Fruit fly (Drosophila melanogaster) whole organism, embryonic: ENCODE data around the gene Or22b.

Experiments
- C15 ChIP-seq: fragments of 200-800 bp; sonication (Bioruptor generic); IDR thresholded peaks from 3 replicates; pipeline ENCODE4 v1.3.6; 2022; ENCODE audit warnings: missing biosample characterization, missing genetic modification characterization
- CG10431 ChIP-seq: fragments of 200-800 bp; sonication (Bioruptor generic); optimal IDR thresholded peaks from 3 replicates; lab custom pipeline; 2018; ENCODE audit warnings: missing biosample characterization, mild to moderate bottlenecking, missing genetic modification characterization
- CG11560 ChIP-seq: fragments of 200-800 bp; sonication (Bioruptor generic); IDR thresholded peaks from 3 replicates; pipeline ENCODE4 v1.3.6; 2022; ENCODE audit warnings: missing biosample characterization, missing genetic modification characterization
- CG12942 ChIP-seq: fragments of 200-800 bp; sonication (Bioruptor generic); optimal IDR thresholded peaks from 3 replicates; lab custom pipeline; 2016; ENCODE audit warnings: missing biosample characterization, missing genetic modification characterization
- CG14860 ChIP-seq: fragments of 200-800 bp; sonication (Bioruptor generic); IDR thresholded peaks from 3 replicates; pipeline ENCODE4 v1.3.6; 2022; ENCODE audit warnings: missing biosample characterization, missing genetic modification characterization; ENCODE audit not compliant: partially characterized antibody
- CG15514 ChIP-seq: fragments of 200-800 bp; sonication (Bioruptor generic); optimal IDR thresholded peaks from 3 replicates; lab custom pipeline; 2017; ENCODE audit warnings: missing biosample characterization, missing genetic modification characterization, mild to moderate bottlenecking, moderate library complexity, missing genetic modification reagents
- CG16815 ChIP-seq: fragments of 200-800 bp; sonication (Bioruptor generic); optimal IDR thresholded peaks from 3 replicates; lab custom pipeline; 2017; ENCODE audit warnings: missing biosample characterization, mild to moderate bottlenecking, missing genetic modification characterization
- CG17612 ChIP-seq: fragments of 200-800 bp; sonication (Bioruptor generic); IDR thresholded peaks from 2 replicates; pipeline ENCODE4 v1.3.6; 2022; ENCODE audit warnings: missing biosample characterization, missing genetic modification characterization
- CG18011 ChIP-seq: fragments of 200-800 bp; sonication (Bioruptor generic); optimal IDR thresholded peaks from 2 replicates; lab custom pipeline; 2017; ENCODE audit warnings: missing biosample characterization, missing genetic modification characterization, mild to moderate bottlenecking, moderate library complexity, missing genotype
- CG2116 ChIP-seq: fragments of 200-800 bp; sonication (Bioruptor generic); optimal IDR thresholded peaks from 3 replicates; lab custom pipeline; 2018; ENCODE audit warnings: missing biosample characterization, mild to moderate bottlenecking, missing genetic modification characterization
- CG33557 ChIP-seq: fragments of 200-800 bp; sonication (Bioruptor generic); optimal IDR thresholded peaks from 2 replicates; lab custom pipeline; 2019; ENCODE audit warnings: missing biosample characterization, mild to moderate bottlenecking, missing genetic modification characterization, moderate library complexity
- CG3995 ChIP-seq: fragments of 200-800 bp; sonication (Bioruptor generic); optimal IDR thresholded peaks from 3 replicates; lab custom pipeline; 2016; ENCODE audit warnings: missing biosample characterization, missing genetic modification characterization
- CG4360 ChIP-seq: fragments of 200-800 bp; sonication (Bioruptor generic); IDR thresholded peaks from 2 replicates; pipeline ENCODE4 v1.3.6; 2022; ENCODE audit warnings: missing biosample characterization, missing genetic modification characterization
- CG6175 ChIP-seq: fragments of 200-800 bp; sonication (Bioruptor generic); IDR thresholded peaks from 3 replicates; pipeline ENCODE4 v1.3.6; 2022; ENCODE audit warnings: missing biosample characterization, missing genetic modification characterization
- CG6791 ChIP-seq: fragments of 200-800 bp; sonication (Bioruptor generic); IDR thresholded peaks from 3 replicates; pipeline ENCODE4 v1.3.6; 2022; ENCODE audit warnings: missing biosample characterization, missing genetic modification characterization; ENCODE audit not compliant: partially characterized antibody
- CG7556 ChIP-seq: fragments of 200-800 bp; sonication (Bioruptor generic); optimal IDR thresholded peaks from 2 replicates; lab custom pipeline; 2017; ENCODE audit warnings: missing biosample characterization, mild to moderate bottlenecking, missing genetic modification characterization
- CG7839 ChIP-seq: fragments of 200-800 bp; sonication (Bioruptor generic); optimal IDR thresholded peaks from 3 replicates; lab custom pipeline; 2018; ENCODE audit warnings: missing biosample characterization, mild to moderate bottlenecking, missing genetic modification characterization, moderate library complexity
- CG9609 ChIP-seq: fragments of 200-800 bp; sonication (Bioruptor generic); optimal IDR thresholded peaks from 3 replicates; lab custom pipeline; 2016; ENCODE audit warnings: missing biosample characterization, missing genetic modification characterization
- Camta ChIP-seq: fragments of 200-800 bp; sonication (Bioruptor generic); optimal IDR thresholded peaks from 2 replicates; lab custom pipeline; 2016; ENCODE audit warnings: missing biosample characterization, missing genetic modification characterization
- Ets65A ChIP-seq: fragments of 200-800 bp; sonication (Bioruptor generic); peaks from one replicate; lab custom pipeline; 2016; ENCODE audit warnings: missing biosample characterization, missing genetic modification characterization
- Ets97D ChIP-seq: fragments of 200-800 bp; sonication (Bioruptor generic); optimal IDR thresholded peaks from 3 replicates; lab custom pipeline; 2016; ENCODE audit warnings: missing biosample characterization, missing genetic modification characterization
- H2.0 ChIP-seq: fragments of 200-800 bp; sonication (Bioruptor generic); IDR thresholded peaks from 2 replicates; pipeline ENCODE4 v1.3.6; 2022; ENCODE audit warnings: missing biosample characterization, missing genetic modification characterization
- Hmr ChIP-seq: fragments of 200-800 bp; sonication (Bioruptor generic); optimal IDR thresholded peaks from 3 replicates; lab custom pipeline; 2017; ENCODE audit warnings: mild to moderate bottlenecking, missing biosample characterization, missing genetic modification reagents, missing genetic modification characterization
- Hr78 ChIP-seq, 2 experiments: fragments of 200-800 bp in 1 of 2; fragments of >200 bp in 1 of 2; sonication (Bioruptor generic) in 1 of 2; optimal IDR thresholded peaks; 2 replicates each; lab custom pipeline; 2017 to 2019; ENCODE audit warnings: missing biosample characterization in 2 of 2, missing genetic modification characterization in 2 of 2, mild to moderate bottlenecking in 1 of 2, moderate library complexity in 1 of 2
- Scr ChIP-seq: fragments of 200-800 bp; sonication (Bioruptor generic); IDR thresholded peaks from 2 replicates; pipeline ENCODE4 v1.3.6; 2022; ENCODE audit warnings: missing biosample characterization, missing genetic modification characterization; ENCODE audit not compliant: partially characterized antibody
- Sin3A ChIP-seq: fragments of >200 bp; optimal IDR thresholded peaks from 2 replicates; lab custom pipeline; 2018
- Taf1 ChIP-seq: fragments of 200-800 bp; sonication (Bioruptor generic); IDR thresholded peaks from 2 replicates; pipeline ENCODE4 v1.3.6; 2022; ENCODE audit warnings: missing biosample characterization, missing genetic modification characterization
- amos ChIP-seq: fragments of 200-800 bp; sonication (Bioruptor generic); IDR thresholded peaks from 2 replicates; pipeline ENCODE4 v1.3.6; 2022; ENCODE audit warnings: missing biosample characterization, missing genetic modification characterization; ENCODE audit not compliant: partially characterized antibody
- aop ChIP-seq: fragments of 200-800 bp; sonication (Bioruptor generic); IDR thresholded peaks from 2 replicates; pipeline ENCODE4 v1.3.6; 2022; ENCODE audit warnings: missing biosample characterization, missing genetic modification characterization
- ato ChIP-seq: fragments of 200-800 bp; sonication (Bioruptor generic); IDR thresholded peaks from 2 replicates; pipeline ENCODE4 v1.3.6; 2022; ENCODE audit warnings: missing biosample characterization, missing genetic modification characterization; ENCODE audit not compliant: partially characterized antibody
- bbx ChIP-seq: fragments of 200-800 bp; sonication (Bioruptor generic); IDR thresholded peaks from 2 replicates; pipeline ENCODE4 v1.3.6; 2022; ENCODE audit warnings: missing biosample characterization, missing genetic modification characterization; ENCODE audit not compliant: partially characterized antibody
- caup ChIP-seq: fragments of 200-800 bp; sonication (Bioruptor generic); optimal IDR thresholded peaks from 3 replicates; lab custom pipeline; 2017; ENCODE audit warnings: missing biosample characterization, mild to moderate bottlenecking, missing genetic modification characterization, moderate library complexity; ENCODE audit not compliant: severe bottlenecking
- crol ChIP-seq: fragments of 200-800 bp; sonication (Bioruptor generic); IDR thresholded peaks from 2 replicates; pipeline ENCODE4 v1.3.6; 2022; ENCODE audit warnings: missing biosample characterization, missing genetic modification characterization
- gsb ChIP-seq: fragments of 200-800 bp; sonication (Bioruptor generic); IDR thresholded peaks from 2 replicates; pipeline ENCODE4 v1.3.6; 2022; ENCODE audit warnings: missing biosample characterization, missing genetic modification characterization
- h ChIP-seq: fragments of >200 bp; optimal IDR thresholded peaks from 2 replicates; lab custom pipeline; 2017
- inv ChIP-seq: fragments of 200-800 bp; sonication (Bioruptor generic); IDR thresholded peaks from 2 replicates; pipeline ENCODE4 v1.3.6; 2022; ENCODE audit warnings: missing biosample characterization, missing genetic modification characterization; ENCODE audit not compliant: partially characterized antibody
- jing ChIP-seq: fragments of 200-800 bp; sonication (Bioruptor generic); optimal IDR thresholded peaks from 2 replicates; lab custom pipeline; 2018; ENCODE audit warnings: missing biosample characterization, mild to moderate bottlenecking, missing genetic modification characterization
- jumu ChIP-seq: fragments of 200-800 bp; sonication (Bioruptor generic); optimal IDR thresholded peaks from 3 replicates; lab custom pipeline; 2016; ENCODE audit warnings: missing biosample characterization, missing genetic modification characterization
- luna ChIP-seq: fragments of 200-800 bp; sonication (Bioruptor generic); optimal IDR thresholded peaks from 2 replicates; lab custom pipeline; 2016; ENCODE audit warnings: missing biosample characterization, missing genetic modification characterization
- nerfin-1 ChIP-seq: fragments of 200-800 bp; sonication (Bioruptor generic); optimal IDR thresholded peaks from 3 replicates; lab custom pipeline; 2019; ENCODE audit warnings: missing biosample characterization, mild to moderate bottlenecking, missing genetic modification characterization, moderate library complexity
- pan ChIP-seq, 4 experiments: fragments of >200 bp in 3 of 4; fragments of 200-800 bp in 1 of 4; sonication (Bioruptor generic) in 1 of 4; optimal IDR thresholded peaks in 3 of 4; IDR thresholded peaks in 1 of 4; 2 replicates each; pipeline versions ENCODE4 v1.3.6 to Lab custom; 2017 to 2022; ENCODE audit warnings: missing biosample characterization in 2 of 4, missing genetic modification characterization in 2 of 4, mixed read lengths in 1 of 4
- pum ChIP-seq: fragments of 200-800 bp; sonication (Bioruptor generic); optimal IDR thresholded peaks from 2 replicates; lab custom pipeline; 2016; ENCODE audit warnings: missing biosample characterization, missing genetic modification characterization
- ranshi ChIP-seq: fragments of 200-800 bp; sonication (Bioruptor generic); IDR thresholded peaks from 2 replicates; pipeline ENCODE4 v1.3.6; 2022; ENCODE audit warnings: missing biosample characterization, missing genetic modification characterization
- scrt ChIP-seq: fragments of 200-800 bp; sonication (Bioruptor generic); optimal IDR thresholded peaks from 2 replicates; lab custom pipeline; 2018; ENCODE audit warnings: missing biosample characterization, mild to moderate bottlenecking, missing genetic modification characterization, moderate library complexity
- sim ChIP-seq: fragments of 200-800 bp; sonication (Bioruptor generic); IDR thresholded peaks from 2 replicates; pipeline ENCODE4 v1.3.6; 2022; ENCODE audit warnings: missing biosample characterization, missing genetic modification characterization
- trh ChIP-seq: fragments of 200-800 bp; sonication (Bioruptor generic); optimal IDR thresholded peaks from 2 replicates; lab custom pipeline; 2016; ENCODE audit warnings: missing biosample characterization, missing genetic modification characterization
- tx ChIP-seq: fragments of 200-800 bp; sonication (Bioruptor generic); optimal IDR thresholded peaks from 2 replicates; lab custom pipeline; 2016; ENCODE audit warnings: missing biosample characterization, missing genetic modification characterization
- zen ChIP-seq: fragments of 200-800 bp; sonication (Bioruptor generic); optimal IDR thresholded peaks from 3 replicates; lab custom pipeline; 2018; ENCODE audit warnings: missing biosample characterization, mild to moderate bottlenecking, missing genetic modification characterization, moderate library complexity
- zen2 ChIP-seq: fragments of 200-800 bp; sonication (Bioruptor generic); IDR thresholded peaks from 3 replicates; pipeline ENCODE4 v1.3.6; 2022; ENCODE audit warnings: missing biosample characterization, missing genetic modification characterization; ENCODE audit not compliant: partially characterized antibody

The Or22b gene

dm6 chr2L:1556697-1557564 lies 34.4 kb downstream of the Or22b start (continued):
- TF ChIP-seq CG7556 (GFP tag; lab: Kevin White, UChicago) = peak; percentile 24
- TF ChIP-seq Hr78 (GFP tag; optimal IDR thresholded peaks at IDR 0.05; lab: Kevin White, UChicago) = peak in 1 of 2 experiments; percentile 55
- TF ChIP-seq nerfin-1 (tag; lab: Kevin White, UChicago) = no peak
- no peak for TF ChIP-seq scrt
- TF ChIP-seq Taf1 (GFP tag; lab: Robert Waterston, UW) = no peak
- TF ChIP-seq CG15514 (GFP tag; lab: Kevin White, UChicago) = no peak
- no peak for TF ChIP-seq CG17612
- TF ChIP-seq CG9609 = no peak
- TF ChIP-seq inv (GFP tag; lab: Robert Waterston, UW) = no peak
- no peak for TF ChIP-seq zen2 (GFP tag; lab: Robert Waterston, UW)
- TF ChIP-seq Ets97D (GFP tag; lab: Kevin White, UChicago) = no peak
- no peak for TF ChIP-seq CG6791 (GFP tag; lab: Robert Waterston, UW)
- TF ChIP-seq gsb = no peak
- peak; percentile 26 for TF ChIP-seq CG33557 (GFP tag; lab: Kevin White, UChicago)
- no peak for TF ChIP-seq CG14860 (GFP tag; lab: Robert Waterston, UW)
- TF ChIP-seq CG2116 = no peak
- no peak for TF ChIP-seq jing (GFP tag; lab: Kevin White, UChicago)
- TF ChIP-seq H2.0 = no peak
- TF ChIP-seq CG12942 (GFP tag; lab: Kevin White, UChicago) = no peak
- no peak for TF ChIP-seq sim
- TF ChIP-seq Scr = no peak
- no peak for TF ChIP-seq zen
- TF ChIP-seq trh (GFP tag; lab: Kevin White, UChicago) = no peak
- TF ChIP-seq CG10431 (GFP tag; lab: Kevin White, UChicago) = no peak
- TF ChIP-seq ranshi (GFP tag; lab: Robert Waterston, UW) = no peak
- TF ChIP-seq CG11560 (tag; lab: Robert Waterston, UW) = no peak
- TF ChIP-seq CG18011 = no peak
- no peak for TF ChIP-seq ato (GFP tag; lab: Robert Waterston, UW)
- no peak for TF ChIP-seq amos (GFP tag; lab: Robert Waterston, UW)
- TF ChIP-seq Camta (GFP tag; lab: Kevin White, UChicago) = no peak
- no peak for TF ChIP-seq pan (optimal IDR thresholded peaks at IDR 0.05; lab: Kevin White, UChicago)
- TF ChIP-seq pan (GFP tag; optimal IDR thresholded peaks at IDR 0.05 in 1 of 2, IDR thresholded peaks at IDR 0.05 in 1 of 2) = no peak
- TF ChIP-seq aop (GFP tag; lab: Robert Waterston, UW) = no peak
- peak; percentile 59 for TF ChIP-seq Ets65A (GFP tag; lab: Kevin White, UChicago)
- no peak for TF ChIP-seq bbx (GFP tag; lab: Robert Waterston, UW)
- peak; percentile 14 for TF ChIP-seq CG16815 (GFP tag; lab: Kevin White, UChicago)
- TF ChIP-seq CG7839 (tag; lab: Kevin White, UChicago) = peak; percentile 51
- peak; percentile 82 for TF ChIP-seq crol (GFP tag; lab: Robert Waterston, UW)
- TF ChIP-seq jumu = no peak
- TF ChIP-seq caup (GFP tag; lab: Kevin White, UChicago) = no peak
- no peak for TF ChIP-seq Sin3A
- no peak for TF ChIP-seq Hmr (GFP tag; lab: Kevin White, UChicago)
- no peak for TF ChIP-seq h (lab: Kevin White, UChicago)
- TF ChIP-seq pum (GFP tag; lab: Kevin White, UChicago) = no peak
- peak; percentile 82 for TF ChIP-seq CG4360 (GFP tag; lab: Robert Waterston, UW)
- TF ChIP-seq CG6175 (GFP tag; lab: Robert Waterston, UW) = no peak
- TF ChIP-seq CG3995 (GFP tag; lab: Kevin White, UChicago) = no peak
- TF ChIP-seq C15 = no peak
- no peak for TF ChIP-seq tx (GFP tag; lab: Kevin White, UChicago)
- TF ChIP-seq luna (GFP tag; lab: Kevin White, UChicago) = no peak
